Worm (Caenorhabditis elegans) whole organism, young adult: Measurements from ENCODE around the gene myrf-1.

Source experiments
- B0035.1 ChIP-seq: sonication (generic microtip); optimal IDR thresholded peaks from 2 replicates; lab custom pipeline; 2016; ENCODE audit warnings: missing genetic modification characterization, mild to moderate bottlenecking, missing compliant biosample characterization, missing genotype, missing genetic modification reagents
- B0261.1 ChIP-seq: sonication (generic microtip); optimal IDR thresholded peaks from 2 replicates; lab custom pipeline; 2016; ENCODE audit warnings: mild to moderate bottlenecking, missing genetic modification characterization, moderate library complexity, missing compliant biosample characterization
- F33H1.4 ChIP-seq: fragments of 200-800 bp; sonication (Bioruptor generic); IDR thresholded peaks from 2 replicates; pipeline ENCODE4 v1.3.6; 2022; ENCODE audit warnings: missing genetic modification reagents, missing genetic modification characterization, missing compliant biosample characterization
- F57A8.1 ChIP-seq: fragments of 200-800 bp; sonication (Bioruptor generic); optimal IDR thresholded peaks from 2 replicates; lab custom pipeline; 2018; ENCODE audit warnings: mild to moderate bottlenecking, missing genetic modification characterization, moderate library complexity, missing compliant biosample characterization
- K11D2.4 ChIP-seq: fragments of 200-800 bp; sonication (Bioruptor generic); IDR thresholded peaks from 2 replicates; pipeline ENCODE4 v1.3.6; 2022; ENCODE audit warnings: missing genetic modification reagents, missing genetic modification characterization, missing compliant biosample characterization
- Y53G8AR.9 ChIP-seq: fragments of 200-800 bp; sonication (Bioruptor generic); conservative IDR thresholded peaks from 2 replicates; pipeline ENCODE4 v1.3.6; 2022; ENCODE audit warnings: missing genetic modification reagents, missing genetic modification characterization, missing compliant biosample characterization
- Y56A3A.18 ChIP-seq: fragments of 200-800 bp; sonication (Bioruptor generic); IDR thresholded peaks from 2 replicates; pipeline ENCODE4 v1.3.6; 2022; ENCODE audit warnings: missing genetic modification reagents, missing genetic modification characterization, missing compliant biosample characterization
- Y79H2A.3 ChIP-seq: fragments of 200-800 bp; sonication (Bioruptor generic); conservative IDR thresholded peaks from 2 replicates; pipeline ENCODE4 v1.3.6; 2022; ENCODE audit warnings: missing genetic modification reagents, missing genetic modification characterization, missing compliant biosample characterization
- ama-1 ChIP-seq, 3 experiments: fragments of 150-350 bp in 1 of 3; sonication (generic microtip) in 2 of 3; optimal IDR thresholded peaks; 2 replicates each; lab custom pipeline; 2014 to 2018; ENCODE audit warnings: missing biosample characterization in 2 of 3, missing genetic modification characterization in 2 of 3, missing genetic modification reagents in 2 of 3
- aptf-3 ChIP-seq: fragments of 200-800 bp; sonication (Bioruptor generic); IDR thresholded peaks from 2 replicates; pipeline ENCODE4 v1.3.6; 2022; ENCODE audit warnings: missing genetic modification characterization, missing compliant biosample characterization
- ccch-3 ChIP-seq: fragments of 200-800 bp; sonication (Bioruptor generic); optimal IDR thresholded peaks from 2 replicates; lab custom pipeline; 2018; ENCODE audit warnings: mild to moderate bottlenecking, missing genetic modification characterization, missing compliant biosample characterization
- cebp-2 ChIP-seq: fragments of 200-800 bp; sonication (Bioruptor generic); IDR thresholded peaks from 2 replicates; pipeline ENCODE4 v1.3.6; 2022; ENCODE audit warnings: missing genetic modification characterization, missing compliant biosample characterization
- die-1 ChIP-seq: sonication (generic microtip); optimal IDR thresholded peaks from 2 replicates; lab custom pipeline; 2016; ENCODE audit warnings: missing genotype, mild to moderate bottlenecking, missing genetic modification characterization, missing compliant biosample characterization
- efl-1 ChIP-seq: fragments of 150-350 bp; optimal IDR thresholded peaks from 2 replicates; lab custom pipeline; 2014; ENCODE audit warnings: missing biosample characterization, missing genetic modification reagents, missing genetic modification characterization
- gei-17 ChIP-seq: fragments of 200-800 bp; sonication (Bioruptor generic); optimal IDR thresholded peaks from 2 replicates; lab custom pipeline; 2018; ENCODE audit warnings: mild to moderate bottlenecking, missing genetic modification characterization, missing compliant biosample characterization
- hmg-1.2 ChIP-seq: fragments of 200-800 bp; sonication (Bioruptor generic); IDR thresholded peaks from 2 replicates; pipeline ENCODE4 v1.3.6; 2022; ENCODE audit warnings: missing genetic modification reagents, missing genetic modification characterization, missing compliant biosample characterization
- hrde-1 ChIP-seq: sonication (generic microtip); optimal IDR thresholded peaks from 2 replicates; lab custom pipeline; 2016; ENCODE audit warnings: missing genetic modification characterization, mild to moderate bottlenecking, missing compliant biosample characterization, moderate library complexity, missing genotype, missing genetic modification reagents, borderline replicate concordance
- lag-1 ChIP-seq: fragments of 200-800 bp; sonication (Bioruptor generic); IDR thresholded peaks from 2 replicates; pipeline ENCODE4 v1.3.6; 2022; ENCODE audit warnings: missing genetic modification reagents, missing genetic modification characterization, missing compliant biosample characterization
- let-607 ChIP-seq, 2 experiments: fragments of 200-800 bp in 1 of 2; sonication (Bioruptor generic) in 1 of 2; sonication (generic microtip) in 1 of 2; optimal IDR thresholded peaks; 2 replicates each; lab custom pipeline; 2016 to 2018; ENCODE audit warnings: mild to moderate bottlenecking in 2 of 2, missing compliant biosample characterization in 2 of 2, missing genetic modification characterization in 2 of 2, moderate library complexity in 2 of 2, missing genotype in 1 of 2
- lin-26 ChIP-seq: fragments of 200-800 bp; sonication (Bioruptor generic); IDR thresholded peaks from 2 replicates; pipeline ENCODE4 v1.3.6; 2022; ENCODE audit warnings: missing genetic modification reagents, missing genetic modification characterization, missing compliant biosample characterization
- lin-35 ChIP-seq, 3 experiments: fragments of 150-350 bp in 2 of 3; sonication (generic microtip) in 1 of 3; optimal IDR thresholded peaks; 2 replicates each; lab custom pipeline; 2014 to 2018; ENCODE audit warnings: missing biosample characterization in 3 of 3, missing genetic modification characterization in 3 of 3, missing genetic modification reagents in 3 of 3
- lin-54 ChIP-seq: fragments of 200-800 bp; sonication (Bioruptor generic); optimal IDR thresholded peaks from 2 replicates; lab custom pipeline; 2018; ENCODE audit warnings: mild to moderate bottlenecking, missing genetic modification characterization, missing compliant biosample characterization
- lsl-1 ChIP-seq: fragments of 200-800 bp; sonication (Bioruptor generic); optimal IDR thresholded peaks from 2 replicates; lab custom pipeline; 2018; ENCODE audit warnings: mild to moderate bottlenecking, missing genetic modification characterization, moderate library complexity, missing compliant biosample characterization
- madf-3 ChIP-seq: fragments of 200-800 bp; sonication (Bioruptor generic); IDR thresholded peaks from 2 replicates; pipeline ENCODE4 v1.3.6; 2022; ENCODE audit warnings: missing genetic modification reagents, missing genetic modification characterization, missing compliant biosample characterization
- madf-6 ChIP-seq: fragments of 200-800 bp; sonication (Bioruptor generic); IDR thresholded peaks from 2 replicates; pipeline ENCODE4 v1.3.6; 2022; ENCODE audit warnings: missing genetic modification reagents, missing genetic modification characterization, missing compliant biosample characterization
- mel-28 ChIP-seq: sonication (generic microtip); optimal IDR thresholded peaks from 2 replicates; lab custom pipeline; 2016; ENCODE audit warnings: borderline replicate concordance, mild to moderate bottlenecking, missing genetic modification characterization, missing compliant biosample characterization
- nhr-80 ChIP-seq: sonication (generic microtip); optimal IDR thresholded peaks from 2 replicates; lab custom pipeline; 2016; ENCODE audit warnings: missing genetic modification characterization, missing compliant biosample characterization
- rpc-1 ChIP-seq, 2 experiments: fragments of 150-350 bp in 1 of 2; sonication (generic microtip) in 1 of 2; optimal IDR thresholded peaks; 2 replicates each; lab custom pipeline; 2014 to 2018; ENCODE audit warnings: missing biosample characterization in 1 of 2, missing genetic modification characterization in 1 of 2, missing genetic modification reagents in 1 of 2, missing genotype in 1 of 2
- snpc-1.3 ChIP-seq: sonication (generic microtip); optimal IDR thresholded peaks from 2 replicates; lab custom pipeline; 2017; ENCODE audit warnings: missing genetic modification characterization, mild to moderate bottlenecking, missing compliant biosample characterization, antibody characterized with exemption, moderate library complexity, missing genotype, missing genetic modification reagents; ENCODE audit not compliant: insufficient read depth
- snpc-4 ChIP-seq, 5 experiments: fragments of 150-350 bp in 1 of 5; sonication (generic microtip) in 4 of 5; optimal IDR thresholded peaks; 2 replicates each; lab custom pipeline; 2014 to 2018; ENCODE audit warnings: missing genetic modification characterization in 5 of 5, missing biosample characterization in 3 of 5, antibody characterized with exemption in 2 of 5, mild to moderate bottlenecking in 2 of 5, missing compliant biosample characterization in 2 of 5, missing genotype in 2 of 5, moderate library complexity in 2 of 5, missing genetic modification reagents in 1 of 5
- sptf-2 ChIP-seq: fragments of 200-800 bp; sonication (Bioruptor generic); optimal IDR thresholded peaks from 2 replicates; lab custom pipeline; 2018; ENCODE audit warnings: mild to moderate bottlenecking, missing genetic modification characterization, missing compliant biosample characterization
- tbp1 ChIP-seq: fragments of 200-800 bp; sonication (Bioruptor generic); optimal IDR thresholded peaks from 2 replicates; lab custom pipeline; 2018; ENCODE audit warnings: mild to moderate bottlenecking, missing genetic modification characterization, missing compliant biosample characterization
- tbx-9 ChIP-seq: sonication (generic microtip); optimal IDR thresholded peaks from 2 replicates; lab custom pipeline; 2016; ENCODE audit warnings: borderline replicate concordance, missing genetic modification characterization, inconsistent platforms, missing compliant biosample characterization
- ztf-22 ChIP-seq: fragments of 200-800 bp; sonication (Bioruptor generic); optimal IDR thresholded peaks from 2 replicates; lab custom pipeline; 2018; ENCODE audit warnings: mild to moderate bottlenecking, missing genetic modification characterization, moderate library complexity, missing compliant biosample characterization
- ztf-6 ChIP-seq: fragments of 200-800 bp; sonication (Bioruptor generic); IDR thresholded peaks from 2 replicates; pipeline ENCODE4 v1.3.6; 2022; ENCODE audit warnings: missing genetic modification reagents, missing genetic modification characterization, missing compliant biosample characterization

myrf-1 gene

DNA sequence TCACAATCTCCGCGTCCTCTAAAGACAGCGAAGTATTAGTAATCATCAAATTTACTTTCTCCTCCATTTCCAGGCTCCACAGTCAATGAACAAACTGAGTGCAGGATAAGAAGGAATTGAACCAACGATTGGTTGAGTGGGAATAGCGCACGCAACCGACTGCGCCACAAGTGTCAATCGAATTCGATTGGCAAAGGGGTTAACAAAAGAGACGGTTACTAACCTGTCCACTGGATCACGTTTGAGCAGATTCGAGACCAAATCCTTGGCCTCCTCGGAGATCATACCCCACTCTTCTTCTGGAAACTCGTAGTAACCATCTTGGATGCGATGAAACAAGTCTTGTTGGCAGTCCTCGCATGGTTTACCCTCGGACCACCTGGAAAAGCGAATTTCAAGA is 42.9 kb upstream of the myrf-1 start:
- TF ChIP-seq hmg-1.2 (0 out of 2 replicates have a peak, but pooled peaks have one; percentile 20), B0261.1 (tag; lab: Kevin White, UChicago) (peak; percentile 63), F57A8.1 (GFP tag; lab: Kevin White, UChicago) (no peak), ama-1 (optimal IDR thresholded peaks at IDR 0.05; lab: Kevin White, UChicago) (peak; percentile 93), ama-1 (GFP tag; optimal IDR thresholded peaks at IDR 0.05; lab: Kevin White, UChicago) (no peak), rpc-1 (optimal IDR thresholded peaks at IDR 0.05; lab: Kevin White, UChicago) (peak; percentile 50), rpc-1 (tag; optimal IDR thresholded peaks at IDR 0.05; lab: Kevin White, UChicago) (peak; percentile 78), lin-26 (GFP tag; lab: Robert Waterston, UW) (0 out of 2 replicates have a peak, but pooled peaks have one; percentile 52), tbp1 (GFP tag; lab: Kevin White, UChicago) (peak; percentile 87), gei-17 (GFP tag; lab: Kevin White, UChicago) (no peak), lsl-1 (GFP tag; lab: Kevin White, UChicago) (peak; percentile 6), Y56A3A.18 (GFP tag; lab: Robert Waterston, UW) (peak; percentile 10; the same call in 1 of the 2 replicates), Y53G8AR.9 (GFP tag; lab: Robert Waterston, UW) (peak; percentile 30; the same call in 1 of the 2 replicates), madf-6 (GFP tag; lab: Robert Waterston, UW) (0 out of 2 replicates have a peak, but pooled peaks have one; percentile 13), cebp-2 (GFP tag; lab: Robert Waterston, UW) (0 out of 2 replicates have a peak, but pooled peaks have one; percentile 3), K11D2.4 (GFP tag; lab: Robert Waterston, UW) (0 out of 2 replicates have a peak, but pooled peaks have one; percentile 10), lin-35 (GFP tag; optimal IDR thresholded peaks at IDR 0.05; lab: Kevin White, UChicago) (peak in 1 of 3 experiments; percentile 43), hrde-1 (tag; lab: Kevin White, UChicago) (peak; percentile 10), let-607 (tag; optimal IDR thresholded peaks at IDR 0.05; lab: Kevin White, UChicago) (peak in 1 of 2 experiments; percentile 2), ccch-3 (GFP tag; lab: Kevin White, UChicago) (no peak), ztf-6 (GFP tag; lab: Robert Waterston, UW) (0 out of 2 replicates have a peak, but pooled peaks have one; percentile 48), snpc-4 (GFP tag; optimal IDR thresholded peaks at IDR 0.05; lab: Kevin White, UChicago) (peak; percentile 42), snpc-4 (tag; optimal IDR thresholded peaks at IDR 0.05; lab: Kevin White, UChicago) (peak in 1 of 4 experiments; percentile 37), madf-3 (no peak), B0035.1 (tag; lab: Kevin White, UChicago) (peak; percentile 13), ztf-22 (GFP tag; lab: Kevin White, UChicago) (no peak), die-1 (tag; lab: Kevin White, UChicago) (peak; percentile 1), sptf-2 (GFP tag; lab: Kevin White, UChicago) (peak; percentile 48), aptf-3 (GFP tag; lab: Robert Waterston, UW) (peak; percentile 39; the same call in 1 of the 2 replicates), lin-54 (GFP tag; lab: Kevin White, UChicago) (peak; percentile 34), nhr-80 (tag; lab: Kevin White, UChicago) (no peak), efl-1 (GFP tag; lab: Kevin White, UChicago) (no peak), mel-28 (no peak), lag-1 (GFP tag; lab: Robert Waterston, UW) (0 out of 2 replicates have a peak, but pooled peaks have one; percentile 26), snpc-1.3 (tag; lab: Kevin White, UChicago) (peak; percentile 40), F33H1.4 (GFP tag; lab: Robert Waterston, UW) (0 out of 2 replicates have a peak, but pooled peaks have one; percentile 7), Y79H2A.3 (GFP tag; lab: Robert Waterston, UW) (peak; percentile 61; the same call in 1 of the 2 replicates), tbx-9 (tag; lab: Kevin White, UChicago) (no peak)
